Fruit fly (Drosophila melanogaster) whole organism, embryonic: Measurements from ENCODE around the gene mat.

Experiments
- CG10147 ChIP-seq: fragments of 200-800 bp; sonication (Bioruptor generic); optimal IDR thresholded peaks from 2 replicates; lab custom pipeline; 2019; ENCODE audit warnings: missing biosample characterization, mild to moderate bottlenecking, missing genetic modification characterization, moderate library complexity
- CG11247 ChIP-seq: fragments of 200-800 bp; sonication (Bioruptor generic); IDR thresholded peaks from 2 replicates; pipeline ENCODE4 v1.3.6; 2022; ENCODE audit warnings: missing biosample characterization, missing genetic modification characterization
- CG11504 ChIP-seq: fragments of 200-800 bp; sonication (Bioruptor generic); optimal IDR thresholded peaks from 3 replicates; lab custom pipeline; 2019; ENCODE audit warnings: missing biosample characterization, mild to moderate bottlenecking, missing genetic modification characterization, moderate library complexity
- CG12104 ChIP-seq: fragments of 200-800 bp; sonication (Bioruptor generic); optimal IDR thresholded peaks from 3 replicates; lab custom pipeline; 2016; ENCODE audit warnings: missing biosample characterization, missing genetic modification characterization
- CG12391 ChIP-seq: fragments of 200-800 bp; sonication (Bioruptor generic); optimal IDR thresholded peaks from 3 replicates; lab custom pipeline; 2018; ENCODE audit warnings: missing biosample characterization, mild to moderate bottlenecking, missing genetic modification characterization, moderate library complexity
- CG14014 ChIP-seq: fragments of 200-800 bp; sonication (Bioruptor generic); IDR thresholded peaks from 2 replicates; pipeline ENCODE4 v1.3.6; 2022; ENCODE audit warnings: missing biosample characterization, missing genetic modification characterization
- CG15011 ChIP-seq: fragments of 200-800 bp; sonication (Bioruptor generic); optimal IDR thresholded peaks from 3 replicates; lab custom pipeline; 2018; ENCODE audit warnings: missing biosample characterization, mild to moderate bottlenecking, missing genetic modification characterization
- CG17186 ChIP-seq: fragments of 200-800 bp; sonication (Bioruptor generic); optimal IDR thresholded peaks from 3 replicates; lab custom pipeline; 2017; ENCODE audit warnings: missing biosample characterization, missing genetic modification reagents, missing genetic modification characterization
- CG17568 ChIP-seq: fragments of 200-800 bp; sonication (Bioruptor generic); optimal IDR thresholded peaks from 2 replicates; lab custom pipeline; 2018; ENCODE audit warnings: missing biosample characterization, mild to moderate bottlenecking, missing genetic modification characterization, moderate library complexity
- CG17802 ChIP-seq: fragments of 200-800 bp; sonication (Bioruptor generic); optimal IDR thresholded peaks from 2 replicates; lab custom pipeline; 2018; ENCODE audit warnings: missing biosample characterization, mild to moderate bottlenecking, missing genetic modification characterization, moderate library complexity
- CG32772 ChIP-seq: fragments of 200-800 bp; sonication (Bioruptor generic); IDR thresholded peaks from 2 replicates; pipeline ENCODE4 v1.3.6; 2022; ENCODE audit warnings: missing biosample characterization, missing genetic modification characterization
- CG6175 ChIP-seq: fragments of 200-800 bp; sonication (Bioruptor generic); IDR thresholded peaks from 3 replicates; pipeline ENCODE4 v1.3.6; 2022; ENCODE audit warnings: missing biosample characterization, missing genetic modification characterization
- CG6689 ChIP-seq: fragments of 200-800 bp; sonication (Bioruptor generic); IDR thresholded peaks from 2 replicates; pipeline ENCODE4 v1.3.6; 2022; ENCODE audit warnings: missing biosample characterization, missing genetic modification characterization
- CG7357 ChIP-seq: fragments of 200-800 bp; sonication (Bioruptor generic); IDR thresholded peaks from 3 replicates; pipeline ENCODE4 v1.3.6; 2022; ENCODE audit warnings: missing biosample characterization, missing genetic modification characterization
- CG7372 ChIP-seq: fragments of 200-800 bp; sonication (Bioruptor generic); IDR thresholded peaks from 2 replicates; pipeline ENCODE4 v1.3.6; 2022; ENCODE audit warnings: missing biosample characterization, missing genetic modification characterization
- Dbx ChIP-seq: fragments of 200-800 bp; sonication (Bioruptor generic); IDR thresholded peaks from 3 replicates; pipeline ENCODE4 v1.3.6; 2022; ENCODE audit warnings: missing biosample characterization, missing genetic modification characterization
- Doc2 ChIP-seq: fragments of 200-800 bp; sonication (Bioruptor generic); IDR thresholded peaks from 2 replicates; pipeline ENCODE4 v1.3.6; 2022; ENCODE audit warnings: missing biosample characterization, missing genetic modification characterization
- Ets97D ChIP-seq: fragments of 200-800 bp; sonication (Bioruptor generic); optimal IDR thresholded peaks from 3 replicates; lab custom pipeline; 2016; ENCODE audit warnings: missing biosample characterization, missing genetic modification characterization
- GATAe ChIP-seq: fragments of 200-800 bp; sonication (Bioruptor generic); conservative IDR thresholded peaks from 2 replicates; pipeline ENCODE4 v1.3.6; 2022; ENCODE audit warnings: missing biosample characterization, missing genetic modification characterization
- Hsf ChIP-seq: fragments of 200-800 bp; sonication (Bioruptor generic); optimal IDR thresholded peaks from 3 replicates; lab custom pipeline; 2016; ENCODE audit warnings: missing biosample characterization, missing genetic modification characterization
- Jarid2 ChIP-seq: fragments of 200-800 bp; sonication (Bioruptor generic); optimal IDR thresholded peaks from 3 replicates; lab custom pipeline; 2017; ENCODE audit warnings: mild to moderate bottlenecking, missing biosample characterization, missing genetic modification reagents, missing genetic modification characterization
- Lpt ChIP-seq: fragments of >200 bp; optimal IDR thresholded peaks from 2 replicates; lab custom pipeline; 2018; ENCODE audit warnings: missing biosample characterization, missing genetic modification characterization
- Mes4 ChIP-seq: fragments of 200-800 bp; sonication (Bioruptor generic); optimal IDR thresholded peaks from 2 replicates; lab custom pipeline; 2016; ENCODE audit warnings: missing biosample characterization, missing genetic modification characterization
- NK7.1 ChIP-seq: fragments of 200-800 bp; sonication (Bioruptor generic); optimal IDR thresholded peaks from 3 replicates; lab custom pipeline; 2016; ENCODE audit warnings: missing biosample characterization, missing genetic modification characterization
- Neu2 ChIP-seq: fragments of 200-800 bp; sonication (Bioruptor generic); optimal IDR thresholded peaks from 3 replicates; lab custom pipeline; 2016; ENCODE audit warnings: missing biosample characterization, missing genetic modification characterization, borderline replicate concordance
- Nf-YA ChIP-seq: fragments of 200-800 bp; sonication (Bioruptor generic); IDR thresholded peaks from 2 replicates; pipeline ENCODE4 v1.3.6; 2022; ENCODE audit warnings: missing biosample characterization, missing genetic modification characterization
- Oaz ChIP-seq: fragments of 200-800 bp; sonication (Bioruptor generic); IDR thresholded peaks from 2 replicates; pipeline ENCODE4 v1.3.6; 2022; ENCODE audit warnings: missing biosample characterization, missing genetic modification characterization
- Tbp ChIP-seq: fragments of >200 bp; optimal IDR thresholded peaks from 2 replicates; lab custom pipeline; 2018; ENCODE audit warnings: missing biosample characterization, missing genetic modification characterization
- Vsx1 ChIP-seq: fragments of 200-800 bp; sonication (Bioruptor generic); optimal IDR thresholded peaks from 2 replicates; lab custom pipeline; 2017; ENCODE audit warnings: missing biosample characterization, mild to moderate bottlenecking, missing genetic modification characterization, missing genetic modification reagents
- YL-1 ChIP-seq: fragments of 200-800 bp; sonication (Bioruptor generic); optimal IDR thresholded peaks from 3 replicates; lab custom pipeline; 2017; ENCODE audit warnings: missing biosample characterization, mild to moderate bottlenecking, missing genetic modification characterization
- abd-A ChIP-seq: fragments of 200-800 bp; sonication (Bioruptor generic); optimal IDR thresholded peaks from 3 replicates; lab custom pipeline; 2019; ENCODE audit warnings: missing biosample characterization, mild to moderate bottlenecking, missing genetic modification characterization, moderate library complexity
- aop ChIP-seq: fragments of 200-800 bp; sonication (Bioruptor generic); IDR thresholded peaks from 2 replicates; pipeline ENCODE4 v1.3.6; 2022; ENCODE audit warnings: missing biosample characterization, missing genetic modification characterization
- cato ChIP-seq: fragments of 200-800 bp; sonication (Bioruptor generic); optimal IDR thresholded peaks from 2 replicates; lab custom pipeline; 2016; ENCODE audit warnings: missing biosample characterization, missing genetic modification characterization, borderline replicate concordance
- chn ChIP-seq: fragments of 200-800 bp; sonication (Bioruptor generic); optimal IDR thresholded peaks from 2 replicates; lab custom pipeline; 2016; ENCODE audit warnings: missing biosample characterization, missing genetic modification characterization
- croc ChIP-seq: fragments of 200-800 bp; sonication (Bioruptor generic); conservative IDR thresholded peaks from 3 replicates; pipeline ENCODE4 v1.3.6; 2022; ENCODE audit warnings: missing biosample characterization, missing genetic modification characterization
- dmrt99B ChIP-seq: fragments of 200-800 bp; sonication (Bioruptor generic); optimal IDR thresholded peaks from 2 replicates; lab custom pipeline; 2018; ENCODE audit warnings: missing biosample characterization, mild to moderate bottlenecking, missing genetic modification characterization, moderate library complexity
- ewg ChIP-seq: fragments of 200-800 bp; sonication (Bioruptor generic); optimal IDR thresholded peaks from 3 replicates; lab custom pipeline; 2017; ENCODE audit warnings: mild to moderate bottlenecking, missing biosample characterization, missing genetic modification reagents, missing genetic modification characterization
- eyg ChIP-seq: fragments of 200-800 bp; sonication (Bioruptor generic); optimal IDR thresholded peaks from 3 replicates; lab custom pipeline; 2016; ENCODE audit warnings: missing biosample characterization, missing genetic modification characterization
- grau ChIP-seq: fragments of 200-800 bp; optimal IDR thresholded peaks from 3 replicates; lab custom pipeline; 2019; ENCODE audit warnings: missing biosample characterization, mild to moderate bottlenecking, missing genetic modification characterization, moderate library complexity
- inv ChIP-seq: fragments of 200-800 bp; sonication (Bioruptor generic); IDR thresholded peaks from 2 replicates; pipeline ENCODE4 v1.3.6; 2022; ENCODE audit warnings: missing biosample characterization, missing genetic modification characterization; ENCODE audit not compliant: partially characterized antibody
- jumu ChIP-seq: fragments of 200-800 bp; sonication (Bioruptor generic); optimal IDR thresholded peaks from 3 replicates; lab custom pipeline; 2016; ENCODE audit warnings: missing biosample characterization, missing genetic modification characterization
- knrl ChIP-seq: fragments of 200-800 bp; sonication (Bioruptor generic); IDR thresholded peaks from 3 replicates; pipeline ENCODE4 v1.3.6; 2022; ENCODE audit warnings: missing biosample characterization, missing genetic modification characterization; ENCODE audit not compliant: partially characterized antibody
- mld ChIP-seq: fragments of 200-800 bp; sonication (Bioruptor generic); IDR thresholded peaks from 3 replicates; pipeline ENCODE4 v1.3.6; 2022; ENCODE audit warnings: missing biosample characterization, missing genetic modification characterization; ENCODE audit not compliant: partially characterized antibody
- prd ChIP-seq, 3 experiments: fragments of >200 bp in 2 of 3; fragments of 200-800 bp in 1 of 3; sonication (Bioruptor generic) in 1 of 3; optimal IDR thresholded peaks in 2 of 3; IDR thresholded peaks in 1 of 3; 2 replicates in 2 of 3; 3 replicates in 1 of 3; pipeline versions ENCODE4 v1.3.6 to Lab custom; 2017 to 2022; ENCODE audit warnings: missing biosample characterization in 1 of 3, missing genetic modification characterization in 1 of 3
- psq ChIP-seq: fragments of 200-800 bp; sonication (Bioruptor generic); optimal IDR thresholded peaks from 2 replicates; lab custom pipeline; 2017; ENCODE audit warnings: missing biosample characterization, missing genetic modification characterization
- pum ChIP-seq: fragments of 200-800 bp; sonication (Bioruptor generic); optimal IDR thresholded peaks from 2 replicates; lab custom pipeline; 2016; ENCODE audit warnings: missing biosample characterization, missing genetic modification characterization
- tin ChIP-seq: fragments of 200-800 bp; sonication (Bioruptor generic); optimal IDR thresholded peaks from 3 replicates; lab custom pipeline; 2016; ENCODE audit warnings: missing biosample characterization, missing genetic modification characterization
- tna ChIP-seq: fragments of 200-800 bp; sonication (Bioruptor generic); IDR thresholded peaks from 2 replicates; pipeline ENCODE4 v1.3.6; 2022; ENCODE audit warnings: missing biosample characterization, missing genetic modification characterization; ENCODE audit not compliant: partially characterized antibody
- wor ChIP-seq: fragments of 200-800 bp; sonication (Bioruptor generic); IDR thresholded peaks from 2 replicates; pipeline ENCODE4 v1.3.6; 2022; ENCODE audit warnings: missing biosample characterization, missing genetic modification characterization
- z ChIP-seq: fragments of 200-800 bp; sonication (Bioruptor generic); IDR thresholded peaks from 3 replicates; pipeline ENCODE4 v1.3.6; 2022; ENCODE audit warnings: missing biosample characterization, missing genetic modification characterization
- zfh1 ChIP-seq: fragments of 200-800 bp; sonication (Bioruptor generic); IDR thresholded peaks from 3 replicates; pipeline ENCODE4 v1.3.6; 2022; ENCODE audit warnings: missing biosample characterization, missing genetic modification characterization

The mat gene

DNA sequence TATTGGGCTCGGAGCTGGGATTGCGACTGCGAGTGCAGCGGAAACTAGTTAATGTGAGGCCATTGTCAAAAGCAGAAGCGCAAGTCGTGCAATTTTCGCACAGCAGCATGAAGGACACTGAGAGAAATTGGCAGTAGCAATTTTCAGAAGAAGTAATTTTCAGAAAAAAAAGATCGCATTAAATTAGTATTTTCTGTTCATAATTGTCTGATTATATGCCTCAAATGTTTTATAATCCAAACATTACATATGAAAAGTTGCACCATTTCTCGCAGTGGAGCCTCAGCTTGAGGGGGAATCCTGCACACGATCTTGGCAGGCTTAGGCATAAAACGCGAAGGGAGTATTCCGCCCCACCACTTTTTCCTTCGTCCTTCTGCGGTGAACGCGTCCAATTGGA lies 1.7 kb downstream of the mat start (continued):
- TF ChIP-seq Mes4 (GFP tag; lab: Kevin White, UChicago) (peak; percentile 63), z (no peak), CG32772 (GFP tag; lab: Robert Waterston, UW) (peak; percentile 73), CG15011 (GFP tag; lab: Kevin White, UChicago) (no peak), tin (peak; percentile 45), grau (tag; lab: Kevin White, UChicago) (no peak), dmrt99B (tag; lab: Kevin White, UChicago) (peak; percentile 60), CG10147 (GFP tag; lab: Kevin White, UChicago) (no peak), Jarid2 (GFP tag; lab: Kevin White, UChicago) (peak; percentile 13), YL-1 (no peak), aop (GFP tag; lab: Robert Waterston, UW) (no peak), abd-A (tag; lab: Kevin White, UChicago) (no peak), Dbx (GFP tag; lab: Robert Waterston, UW) (no peak), Nf-YA (GFP tag; lab: Robert Waterston, UW) (peak; percentile 27; the same call in 1 of the 2 replicates), CG17802 (peak; percentile 44), CG17186 (GFP tag; lab: Kevin White, UChicago) (no peak), Ets97D (GFP tag; lab: Kevin White, UChicago) (no peak), cato (GFP tag; lab: Kevin White, UChicago) (no peak), NK7.1 (GFP tag; lab: Kevin White, UChicago) (peak; percentile 13), CG12391 (tag; lab: Kevin White, UChicago) (peak; percentile 74), CG17568 (GFP tag; lab: Kevin White, UChicago) (no peak), Oaz (no peak), zfh1 (GFP tag; lab: Robert Waterston, UW) (peak; percentile 79), CG6175 (GFP tag; lab: Robert Waterston, UW) (no peak), CG7357 (GFP tag; lab: Robert Waterston, UW) (peak; percentile 55; the same call in 1 of the 3 replicates), CG14014 (GFP tag; lab: Robert Waterston, UW) (no peak), mld (GFP tag; lab: Robert Waterston, UW) (no peak), jumu (GFP tag; lab: Kevin White, UChicago) (peak; percentile 65), inv (GFP tag; lab: Robert Waterston, UW) (no peak), prd (optimal IDR thresholded peaks at IDR 0.05; lab: Kevin White, UChicago) (no peak), prd (GFP tag; IDR thresholded peaks at IDR 0.05; lab: Robert Waterston, UW) (peak; percentile 81), Doc2 (no peak), Vsx1 (no peak), ewg (peak; percentile 46), CG11504 (peak; percentile 57), Neu2 (GFP tag; lab: Kevin White, UChicago) (no peak), croc (GFP tag; lab: Robert Waterston, UW) (peak; percentile 60; the same call in 2 of the 3 replicates), GATAe (GFP tag; lab: Robert Waterston, UW) (no peak), CG11247 (no peak), CG12104 (GFP tag; lab: Kevin White, UChicago) (no peak), wor (GFP tag; lab: Robert Waterston, UW) (0 out of 2 replicates have a peak, but pooled peaks have one; percentile 23), CG7372 (GFP tag; lab: Robert Waterston, UW) (no peak), psq (GFP tag; lab: Kevin White, UChicago) (no peak), chn (GFP tag; lab: Kevin White, UChicago) (peak; percentile 41), Tbp (GFP tag; lab: Kevin White, UChicago) (no peak), knrl (no peak), Lpt (GFP tag; lab: Kevin White, UChicago) (no peak), eyg (no peak), pum (peak; percentile 70), Hsf (GFP tag; lab: Kevin White, UChicago) (peak; percentile 65), tna (no peak), CG6689 (GFP tag; lab: Robert Waterston, UW) (peak; percentile 74)
